Fruit fly (Drosophila melanogaster): ENCODE measurements around the gene CG42654.

DNA sequence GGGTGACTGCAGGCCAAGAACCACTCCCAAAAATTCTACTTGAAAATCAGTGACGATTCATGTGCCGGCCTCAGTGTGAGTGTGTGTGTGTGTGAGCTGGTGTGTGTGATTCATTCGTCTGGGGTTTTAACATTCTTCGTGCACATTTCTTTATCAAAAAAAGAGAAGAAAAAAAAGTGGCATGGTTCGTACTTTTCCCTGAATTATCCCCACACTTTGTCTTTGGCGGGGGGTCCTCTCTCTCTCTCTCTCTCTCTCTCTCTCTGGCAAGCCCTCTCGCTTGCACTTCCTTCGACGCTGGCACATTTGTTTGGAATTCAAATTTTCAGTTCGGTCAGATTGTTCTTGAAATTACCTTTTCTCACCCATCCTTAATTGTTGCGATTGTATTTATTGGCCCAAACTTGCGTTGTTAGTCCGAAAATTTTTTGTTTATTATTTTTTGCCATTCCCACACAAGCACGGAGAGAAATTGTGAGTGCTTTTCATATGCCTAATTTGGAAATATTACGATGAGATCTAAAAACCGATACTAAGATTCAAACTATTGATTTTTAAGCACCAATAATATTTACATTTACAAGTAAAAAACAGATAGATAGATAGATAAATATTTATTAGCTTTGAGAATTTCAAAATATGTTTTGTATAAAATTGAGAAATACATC lies 25.1 kb downstream of the CG42654 start:
- TF ChIP-seq CG8359 (GFP tag; optimal IDR thresholded peaks at IDR 0.05; ENCODE audit: borderline replicate concordance), result no peak
- TF ChIP-seq hbn (GFP tag; IDR thresholded peaks at IDR 0.05; ENCODE audit: partially characterized antibody), result no peak
- no peak for TF ChIP-seq zfh1 (GFP tag; IDR thresholded peaks at IDR 0.05)

All from whole organism, embryonic.